Worm (Caenorhabditis elegans): ENCODE results near the gene F19C6.2.

Gene F19C6.2

DNA sequence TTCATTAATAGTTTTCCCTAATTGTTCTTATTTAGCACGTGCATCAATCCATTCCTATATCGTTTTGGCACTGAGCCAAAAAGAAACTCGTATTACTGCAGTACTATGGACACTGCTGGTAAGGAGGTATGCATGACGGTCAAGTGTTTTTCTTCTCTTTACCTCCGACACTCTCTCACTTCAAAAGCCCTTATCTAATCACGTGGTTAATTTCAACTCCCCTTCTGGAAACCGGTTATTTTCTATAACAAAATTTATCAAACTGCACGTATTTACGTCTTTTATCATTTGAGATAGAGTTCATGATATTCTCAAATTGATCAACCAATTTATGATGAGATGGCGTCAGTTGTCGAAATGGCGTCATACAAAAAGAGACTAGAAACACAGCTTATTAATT, 50.9 kb downstream of the F19C6.2 start (continued):
- no peak for TF ChIP-seq nhr-6 (tag; optimal IDR thresholded peaks at IDR 0.05)
- TF ChIP-seq zip-2 (tag; optimal IDR thresholded peaks at IDR 0.05) = peak; percentile 43
- peak in 1 of 2 experiments; percentile 45 for TF ChIP-seq daf-16 (GFP tag; optimal IDR thresholded peaks at IDR 0.05)
- peak; percentile 95 for TF ChIP-seq daf-16 (tag; optimal IDR thresholded peaks at IDR 0.05)
- TF ChIP-seq mdt-29 (GFP tag; IDR thresholded peaks at IDR 0.05) = 0 out of 2 replicates have a peak, but pooled peaks have one; percentile 53
- no peak for TF ChIP-seq ZK337.2 (GFP tag; IDR thresholded peaks at IDR 0.05)
- TF ChIP-seq aha-1 (tag) = peak; percentile 100
- TF ChIP-seq rbr-2 (tag; optimal IDR thresholded peaks at IDR 0.05) = no peak
- no peak for TF ChIP-seq ceh-32 (tag; optimal IDR thresholded peaks at IDR 0.05; ENCODE audit: poor library complexity)
- TF ChIP-seq jun-1 (tag; optimal IDR thresholded peaks at IDR 0.05) = no peak
- TF ChIP-seq nhr-25 (tag; optimal IDR thresholded peaks at IDR 0.05; ENCODE audit: borderline replicate concordance, insufficient read depth) = peak; percentile 19
- TF ChIP-seq mxl-2 (GFP tag; conservative IDR thresholded peaks at IDR 0.05) = 0 out of 2 replicates have a peak, but pooled peaks have one; percentile 51
- TF ChIP-seq T20F7.1 (GFP tag; optimal IDR thresholded peaks at IDR 0.05) = peak; percentile 50
- TF ChIP-seq nhr-48 (tag; optimal IDR thresholded peaks at IDR 0.05) = peak; percentile 87
- TF ChIP-seq duxl-1 (tag; optimal IDR thresholded peaks at IDR 0.05; ENCODE audit: poor library complexity) = no peak
- no peak for TF ChIP-seq nhr-41 (GFP tag; IDR thresholded peaks at IDR 0.05)
- no peak for TF ChIP-seq attf-4 (tag; optimal IDR thresholded peaks at IDR 0.05)
- no peak for TF ChIP-seq dmd-9 (GFP tag; IDR thresholded peaks at IDR 0.05)
- TF ChIP-seq lir-3 (tag; optimal IDR thresholded peaks at IDR 0.05) = no peak
- no peak for TF ChIP-seq nhr-237 (tag; optimal IDR thresholded peaks at IDR 0.05)
- TF ChIP-seq mep-1 (tag; optimal IDR thresholded peaks at IDR 0.05) = peak; percentile 62
- no peak for TF ChIP-seq lin-38 (GFP tag; IDR thresholded peaks at IDR 0.05)
- peak; percentile 33 for TF ChIP-seq spr-1 (tag; optimal IDR thresholded peaks at IDR 0.05)
- no peak for TF ChIP-seq mes-2 (tag; optimal IDR thresholded peaks at IDR 0.05; ENCODE audit: poor library complexity, severe bottlenecking)
- no peak for TF ChIP-seq D1046.2 (GFP tag; IDR thresholded peaks at IDR 0.05)
- no peak for TF ChIP-seq nhr-111 (GFP tag; optimal IDR thresholded peaks at IDR 0.05)
- TF ChIP-seq saeg-2 (GFP tag; IDR thresholded peaks at IDR 0.05) = no peak
- TF ChIP-seq arid-1 (GFP tag; conservative IDR thresholded peaks at IDR 0.05) = no peak
- TF ChIP-seq pqm-1 (tag; optimal IDR thresholded peaks at IDR 0.05) = peak; percentile 28
- no peak for TF ChIP-seq lin-15B (tag; optimal IDR thresholded peaks at IDR 0.05)

- TF ChIP-seq ceh-44 (GFP tag; IDR thresholded peaks at IDR 0.05) (no peak), nhr-48 (tag; optimal IDR thresholded peaks at IDR 0.05) (peak; percentile 12), unc-62 (GFP tag; optimal IDR thresholded peaks at IDR 0.05 in 1 of 2) (peak in 1 of 2 experiments; percentile 86), unc-62 (tag; optimal IDR thresholded peaks at IDR 0.05) (no peak), zip-11 (GFP tag; IDR thresholded peaks at IDR 0.05) (no peak), nhr-28 (tag; optimal IDR thresholded peaks at IDR 0.05) (peak; percentile 5), daf-16 (GFP tag; optimal IDR thresholded peaks at IDR 0.05) (no peak), daf-16 (tag; optimal IDR thresholded peaks at IDR 0.05) (peak; percentile 82), php-3 (GFP tag; IDR thresholded peaks at IDR 0.05) (peak; percentile 89), ceh-32 (tag; optimal IDR thresholded peaks at IDR 0.05; ENCODE audit: poor library complexity) (no peak), hlh-30 (tag; optimal IDR thresholded peaks at IDR 0.05; ENCODE audit: insufficient read depth) (peak; percentile 0), dmd-6 (GFP tag; IDR thresholded peaks at IDR 0.05) (peak; percentile 15; the same call in 1 of the 2 replicates), dve-1 (tag; optimal IDR thresholded peaks at IDR 0.05; ENCODE audit: insufficient read depth) (peak; percentile 76), saeg-2 (GFP tag; IDR thresholded peaks at IDR 0.05) (no peak), hlh-11 (tag; optimal IDR thresholded peaks at IDR 0.05) (peak; percentile 29)
Measured at ce11 chrX:10053742-10054409, 53.1 kb downstream of the F19C6.2 start, which contains the start of gene cbs-1. Gene cbs-1, plus strand, starts transcription at chrX:10054275.

All from whole organism, L4 larva.